Worm (Caenorhabditis elegans) whole organism, L4 larva: ENCODE results near the gene lgc-18.

Source experiments
- D1046.2 ChIP-seq: fragments of 200-800 bp; sonication (Bioruptor generic); IDR thresholded peaks from 2 replicates; pipeline ENCODE4 v1.3.6; 2022; ENCODE audit warnings: missing genetic modification characterization, missing compliant biosample characterization
- F10B5.3 ChIP-seq: sonication (generic microtip); optimal IDR thresholded peaks from 2 replicates; lab custom pipeline; 2016; ENCODE audit warnings: mild to moderate bottlenecking, missing genetic modification characterization, missing compliant biosample characterization
- F26F4.8 ChIP-seq: fragments of 200-800 bp; sonication (Bioruptor generic); conservative IDR thresholded peaks from 2 replicates; pipeline ENCODE4 v1.3.6; 2022; ENCODE audit warnings: missing genetic modification characterization, missing compliant biosample characterization
- F37D6.2 ChIP-seq: sonication (generic microtip); optimal IDR thresholded peaks from 2 replicates; lab custom pipeline; 2016; ENCODE audit warnings: mild to moderate bottlenecking, missing genetic modification characterization, missing compliant biosample characterization
- F44E2.7 ChIP-seq: fragments of 200-800 bp; sonication (Bioruptor generic); IDR thresholded peaks from 2 replicates; pipeline ENCODE4 v2.1.2; 2022; ENCODE audit warnings: missing genetic modification characterization, missing compliant biosample characterization
- T20F7.1 ChIP-seq: fragments of 200-800 bp; sonication (Bioruptor generic); optimal IDR thresholded peaks from 2 replicates; lab custom pipeline; 2018; ENCODE audit warnings: mild to moderate bottlenecking, missing genetic modification characterization, missing compliant biosample characterization
- T26A8.4 ChIP-seq: fragments of 200-800 bp; sonication (Bioruptor generic); IDR thresholded peaks from 2 replicates; pipeline ENCODE4 v1.3.6; 2022; ENCODE audit warnings: missing genetic modification characterization, missing compliant biosample characterization
- Y105C5A.15 ChIP-seq: fragments of 200-800 bp; sonication (Bioruptor generic); IDR thresholded peaks from 2 replicates; pipeline ENCODE4 v1.3.6; 2022; ENCODE audit warnings: missing genetic modification characterization, missing compliant biosample characterization
- ZK337.2 ChIP-seq: fragments of 200-800 bp; sonication (Bioruptor generic); IDR thresholded peaks from 2 replicates; pipeline ENCODE4 v1.3.6; 2022; ENCODE audit warnings: missing genetic modification reagents, missing genetic modification characterization, missing compliant biosample characterization
- aha-1 ChIP-seq: fragments of 150-350 bp; peaks from one replicate; lab custom pipeline; 2014; ENCODE audit warnings: missing biosample characterization, missing genetic modification characterization
- aly-2 ChIP-seq: sonication (generic microtip); optimal IDR thresholded peaks from 2 replicates; lab custom pipeline; 2018; ENCODE audit warnings: missing biosample characterization, missing genetic modification characterization
- ceh-28 ChIP-seq: fragments of 150-350 bp; optimal IDR thresholded peaks from 2 replicates; lab custom pipeline; 2014; ENCODE audit warnings: missing biosample characterization, missing genetic modification reagents, missing genetic modification characterization
- ceh-32 ChIP-seq: sonication (generic microtip); optimal IDR thresholded peaks from 2 replicates; lab custom pipeline; 2016; ENCODE audit warnings: mild to moderate bottlenecking, missing genetic modification characterization, missing compliant biosample characterization; ENCODE audit not compliant: poor library complexity
- daf-12 ChIP-seq: fragments of 150-350 bp; optimal IDR thresholded peaks from 2 replicates; lab custom pipeline; 2014; ENCODE audit warnings: missing biosample characterization, missing genetic modification reagents, missing genetic modification characterization
- daf-16 ChIP-seq, 3 experiments: sonication (generic microtip); optimal IDR thresholded peaks; 2 replicates each; lab custom pipeline; 2016 to 2017; ENCODE audit warnings: missing genetic modification characterization in 3 of 3, missing genetic modification reagents in 3 of 3, mild to moderate bottlenecking in 2 of 3, missing compliant biosample characterization in 2 of 3, missing biosample characterization in 1 of 3, moderate library complexity in 1 of 3
- daf-19 ChIP-seq: fragments of 200-800 bp; sonication (Bioruptor generic); conservative IDR thresholded peaks from 2 replicates; pipeline ENCODE4 v1.3.6; 2022; ENCODE audit warnings: missing genetic modification characterization, missing compliant biosample characterization
- daf-8 ChIP-seq: fragments of 200-800 bp; sonication (Bioruptor generic); IDR thresholded peaks from 2 replicates; pipeline ENCODE4 v1.3.6; 2022; ENCODE audit warnings: missing genetic modification characterization, missing compliant biosample characterization
- dmd-6 ChIP-seq: fragments of 200-800 bp; sonication (Bioruptor generic); IDR thresholded peaks from 2 replicates; pipeline ENCODE4 v1.3.6; 2022; ENCODE audit warnings: missing genetic modification reagents, missing genetic modification characterization, missing compliant biosample characterization
- dmd-8 ChIP-seq: fragments of 200-800 bp; sonication (Bioruptor generic); IDR thresholded peaks from 2 replicates; pipeline ENCODE4 v1.3.6; 2022; ENCODE audit warnings: missing genetic modification characterization, missing compliant biosample characterization
- dpl-1 ChIP-seq: fragments of 150-350 bp; optimal IDR thresholded peaks from 2 replicates; lab custom pipeline; 2014; ENCODE audit warnings: missing biosample characterization, missing genetic modification reagents, missing genetic modification characterization
- dve-1 ChIP-seq: sonication (generic microtip); optimal IDR thresholded peaks from 2 replicates; lab custom pipeline; 2017; ENCODE audit warnings: antibody characterized with exemption, mild to moderate bottlenecking, missing genetic modification characterization, missing compliant biosample characterization; ENCODE audit not compliant: insufficient read depth
- egl-27 ChIP-seq: sonication (generic microtip); optimal IDR thresholded peaks from 3 replicates; lab custom pipeline; 2017; ENCODE audit warnings: missing biosample characterization, missing genetic modification reagents, missing genetic modification characterization
- fkh-10 ChIP-seq: fragments of 150-350 bp; optimal IDR thresholded peaks from 2 replicates; lab custom pipeline; 2014; ENCODE audit warnings: missing biosample characterization, missing genetic modification reagents, missing genetic modification characterization
- fos-1 ChIP-seq: fragments of 150-350 bp; optimal IDR thresholded peaks from 2 replicates; lab custom pipeline; 2014; ENCODE audit warnings: missing biosample characterization, missing genetic modification characterization
- gei-8 ChIP-seq: fragments of 200-800 bp; sonication (Bioruptor generic); optimal IDR thresholded peaks from 2 replicates; lab custom pipeline; 2018; ENCODE audit warnings: mild to moderate bottlenecking, missing genetic modification characterization, missing compliant biosample characterization
- hlh-11 ChIP-seq: fragments of 200-800 bp; sonication (Bioruptor generic); optimal IDR thresholded peaks from 2 replicates; lab custom pipeline; 2018; ENCODE audit warnings: mild to moderate bottlenecking, missing genetic modification characterization, missing compliant biosample characterization
- hlh-30 ChIP-seq: sonication (generic microtip); optimal IDR thresholded peaks from 2 replicates; lab custom pipeline; 2017; ENCODE audit warnings: antibody characterized with exemption, mild to moderate bottlenecking, missing genetic modification characterization, missing compliant biosample characterization; ENCODE audit not compliant: insufficient read depth
- hmg-1.1 ChIP-seq: fragments of 200-800 bp; sonication (Bioruptor generic); IDR thresholded peaks from 2 replicates; pipeline ENCODE4 v1.3.6; 2022; ENCODE audit warnings: missing genetic modification reagents, missing genetic modification characterization, missing compliant biosample characterization
- lim-7 ChIP-seq: fragments of 200-800 bp; sonication (Bioruptor generic); IDR thresholded peaks from 2 replicates; pipeline ENCODE4 v1.3.6; 2022; ENCODE audit warnings: missing genetic modification characterization, missing compliant biosample characterization
- lin-13 ChIP-seq: fragments of 150-350 bp; optimal IDR thresholded peaks from 2 replicates; lab custom pipeline; 2014; ENCODE audit warnings: missing biosample characterization, missing genetic modification reagents, missing genetic modification characterization
- lin-15B ChIP-seq: fragments of 150-350 bp; sonication (generic microtip); optimal IDR thresholded peaks from 3 replicates; lab custom pipeline; 2014; ENCODE audit warnings: missing biosample characterization, missing genetic modification characterization
- lin-38 ChIP-seq: fragments of 200-800 bp; sonication (Bioruptor generic); IDR thresholded peaks from 2 replicates; pipeline ENCODE4 v1.3.6; 2022; ENCODE audit warnings: missing genetic modification reagents, missing genetic modification characterization, missing compliant biosample characterization
- lir-3 ChIP-seq: sonication (generic microtip); optimal IDR thresholded peaks from 2 replicates; lab custom pipeline; 2016; ENCODE audit warnings: mild to moderate bottlenecking, missing genetic modification characterization, missing compliant biosample characterization
- lsy-2 ChIP-seq, 2 experiments: fragments of 150-350 bp in 1 of 2; sonication (generic microtip) in 1 of 2; optimal IDR thresholded peaks; 2 replicates each; lab custom pipeline; 2014 to 2017; ENCODE audit warnings: missing biosample characterization in 2 of 2, missing genetic modification characterization in 2 of 2
- mes-2 ChIP-seq: sonication (generic microtip); optimal IDR thresholded peaks from 2 replicates; lab custom pipeline; 2016; ENCODE audit warnings: missing genotype, mild to moderate bottlenecking, missing genetic modification characterization, missing compliant biosample characterization; ENCODE audit not compliant: poor library complexity, severe bottlenecking
- nhr-111 ChIP-seq: fragments of 200-800 bp; sonication (Bioruptor generic); optimal IDR thresholded peaks from 2 replicates; lab custom pipeline; 2018; ENCODE audit warnings: mild to moderate bottlenecking, missing genetic modification characterization, missing compliant biosample characterization
- nhr-28 ChIP-seq: fragments of 150-350 bp; optimal IDR thresholded peaks from 2 replicates; lab custom pipeline; 2014; ENCODE audit warnings: missing biosample characterization, missing genetic modification characterization
- nhr-41 ChIP-seq: fragments of 200-800 bp; sonication (Bioruptor generic); IDR thresholded peaks from 2 replicates; pipeline ENCODE4 v1.3.6; 2022; ENCODE audit warnings: missing genetic modification reagents, missing genetic modification characterization, missing compliant biosample characterization
- nhr-42 ChIP-seq: fragments of 200-800 bp; sonication (Bioruptor generic); IDR thresholded peaks from 2 replicates; pipeline ENCODE4 v1.3.6; 2022; ENCODE audit warnings: missing genetic modification characterization, missing compliant biosample characterization
- nhr-48 ChIP-seq: sonication (generic microtip); optimal IDR thresholded peaks from 2 replicates; lab custom pipeline; 2016; ENCODE audit warnings: mild to moderate bottlenecking, missing genetic modification characterization, missing compliant biosample characterization
- nhr-6 ChIP-seq: fragments of 150-350 bp; optimal IDR thresholded peaks from 2 replicates; lab custom pipeline; 2014; ENCODE audit warnings: missing biosample characterization, missing genetic modification characterization
- nhr-77 ChIP-seq: fragments of 150-350 bp; optimal IDR thresholded peaks from 2 replicates; lab custom pipeline; 2014; ENCODE audit warnings: missing biosample characterization, missing genetic modification characterization
- php-3 ChIP-seq: fragments of 200-800 bp; sonication (Bioruptor generic); IDR thresholded peaks from 2 replicates; pipeline ENCODE4 v1.3.6; 2022; ENCODE audit warnings: missing genetic modification reagents, missing genetic modification characterization, missing compliant biosample characterization
- pqm-1 ChIP-seq: sonication (generic microtip); optimal IDR thresholded peaks from 2 replicates; lab custom pipeline; 2017; ENCODE audit warnings: missing biosample characterization, missing genetic modification characterization
- saeg-2 ChIP-seq: fragments of 200-800 bp; sonication (Bioruptor generic); IDR thresholded peaks from 2 replicates; pipeline ENCODE4 v1.3.6; 2022; ENCODE audit warnings: missing genetic modification reagents, missing genetic modification characterization, missing compliant biosample characterization
- set-16 ChIP-seq: fragments of 200-800 bp; sonication (Bioruptor generic); IDR thresholded peaks from 2 replicates; pipeline ENCODE4 v1.3.6; 2022; ENCODE audit warnings: missing genetic modification reagents, missing genetic modification characterization, missing compliant biosample characterization
- spr-3 ChIP-seq: fragments of 200-800 bp; sonication (Bioruptor generic); optimal IDR thresholded peaks from 2 replicates; lab custom pipeline; 2018; ENCODE audit warnings: mild to moderate bottlenecking, missing genetic modification characterization, missing compliant biosample characterization
- tag-97 ChIP-seq: fragments of 200-800 bp; sonication (Bioruptor generic); IDR thresholded peaks from 2 replicates; pipeline ENCODE4 v1.3.6; 2022; ENCODE audit warnings: missing genetic modification characterization, missing compliant biosample characterization
- unc-62 ChIP-seq, 3 experiments: fragments of 150-350 bp in 1 of 3; sonication (generic microtip); optimal IDR thresholded peaks in 2 of 3; peaks in 1 of 3; 1 replicate in 1 of 3; 2 replicates in 2 of 3; lab custom pipeline; 2014 to 2017; ENCODE audit warnings: missing biosample characterization in 3 of 3, missing genetic modification characterization in 3 of 3, missing genetic modification reagents in 3 of 3, missing genotype in 1 of 3
- zip-11 ChIP-seq: fragments of 200-800 bp; sonication (Bioruptor generic); IDR thresholded peaks from 2 replicates; pipeline ENCODE4 v1.3.6; 2022; ENCODE audit warnings: missing genetic modification characterization, missing compliant biosample characterization
- ztf-7 ChIP-seq: fragments of 150-350 bp; optimal IDR thresholded peaks from 2 replicates; lab custom pipeline; 2014; ENCODE audit warnings: missing biosample characterization, missing genetic modification characterization

lgc-18 gene

ce11 chrX:12146453-12147085 is 21.2 kb downstream of the lgc-18 start, which contains the start of gene pycr-1:
TSS of gene pycr-1 (plus strand) at chrX:12146832.
- TF ChIP-seq pqm-1 (tag; lab: Kevin White, UChicago) (peak; percentile 77), dmd-6 (GFP tag; lab: Robert Waterston, UW) (peak; percentile 39), aha-1 (tag; lab: Kevin White, UChicago) (peak; percentile 62), hlh-11 (tag; lab: Kevin White, UChicago) (peak; percentile 49), nhr-28 (tag; lab: Kevin White, UChicago) (peak; percentile 65), fkh-10 (GFP tag; lab: Kevin White, UChicago) (no peak), F26F4.8 (GFP tag; lab: Robert Waterston, UW) (no peak), aly-2 (tag; lab: Kevin White, UChicago) (no peak), nhr-41 (no peak), gei-8 (no peak), F37D6.2 (tag; lab: Kevin White, UChicago) (no peak), nhr-48 (no peak), dpl-1 (GFP tag; lab: Kevin White, UChicago) (no peak), unc-62 (GFP tag; optimal IDR thresholded peaks at IDR 0.05 in 1 of 2; lab: Kevin White, UChicago) (no peak), unc-62 (tag; optimal IDR thresholded peaks at IDR 0.05; lab: Kevin White, UChicago) (no peak), lin-13 (GFP tag; lab: Kevin White, UChicago) (no peak), fos-1 (tag; lab: Kevin White, UChicago) (no peak), daf-19 (GFP tag; lab: Robert Waterston, UW) (no peak), ZK337.2 (GFP tag; lab: Robert Waterston, UW) (no peak), php-3 (GFP tag; lab: Robert Waterston, UW) (no peak), ceh-32 (no peak), F10B5.3 (tag; lab: Kevin White, UChicago) (no peak), zip-11 (GFP tag; lab: Robert Waterston, UW) (no peak), nhr-77 (no peak), lir-3 (tag; lab: Kevin White, UChicago) (no peak), nhr-6 (no peak), Y105C5A.15 (GFP tag; lab: Robert Waterston, UW) (no peak), hlh-30 (tag; lab: Kevin White, UChicago) (peak; percentile 24), spr-3 (no peak), ztf-7 (tag; lab: Kevin White, UChicago) (no peak), tag-97 (GFP tag; lab: Robert Waterston, UW) (no peak), egl-27 (no peak), lin-38 (GFP tag; lab: Robert Waterston, UW) (no peak), mes-2 (no peak), hmg-1.1 (GFP tag; lab: Robert Waterston, UW) (no peak), daf-12 (tag; lab: Kevin White, UChicago) (no peak), daf-8 (GFP tag; lab: Robert Waterston, UW) (no peak), daf-16 (GFP tag; optimal IDR thresholded peaks at IDR 0.05; lab: Kevin White, UChicago) (no peak), daf-16 (tag; optimal IDR thresholded peaks at IDR 0.05; lab: Kevin White, UChicago) (peak; percentile 90), D1046.2 (GFP tag; lab: Robert Waterston, UW) (no peak), lsy-2 (tag; optimal IDR thresholded peaks at IDR 0.05; lab: Kevin White, UChicago) (no peak), dve-1 (tag; lab: Kevin White, UChicago) (peak; percentile 14), nhr-42 (GFP tag; lab: Robert Waterston, UW) (no peak), F44E2.7 (no peak), dmd-8 (no peak), ceh-28 (tag; lab: Kevin White, UChicago) (no peak), T26A8.4 (no peak), T20F7.1 (GFP tag; lab: Kevin White, UChicago) (no peak), lim-7 (GFP tag; lab: Robert Waterston, UW) (no peak), set-16 (GFP tag; lab: Robert Waterston, UW) (no peak), saeg-2 (GFP tag; lab: Robert Waterston, UW) (no peak), lin-15B (tag; lab: Kevin White, UChicago) (no peak), nhr-111 (GFP tag; lab: Kevin White, UChicago) (no peak)
